Fruit fly (Drosophila melanogaster) whole organism: Measurements from ENCODE around the gene CG11052.

Source experiments
- CG8478 ChIP-seq: fragments of >200 bp; optimal IDR thresholded peaks from 2 replicates; lab custom pipeline; 2018; ENCODE audit warnings: inconsistent platforms
- Dll ChIP-seq: fragments of >200 bp; optimal IDR thresholded peaks from 2 replicates; lab custom pipeline; 2017
- EcR ChIP-seq, 2 experiments: fragments of >200 bp; optimal IDR thresholded peaks; 2 replicates each; lab custom pipeline; 2017; ENCODE audit warnings: missing biosample characterization in 2 of 2, missing genetic modification characterization in 2 of 2, missing genetic modification reagents in 2 of 2
- pan ChIP-seq: fragments of >200 bp; optimal IDR thresholded peaks from 2 replicates; lab custom pipeline; 2017
- psq ChIP-seq: fragments of >200 bp; optimal IDR thresholded peaks from 2 replicates; lab custom pipeline; 2017
- usp ChIP-seq: fragments of >200 bp; optimal IDR thresholded peaks from 2 replicates; lab custom pipeline; 2017; ENCODE audit warnings: missing biosample characterization, missing genetic modification characterization, mixed read lengths

The CG11052 gene

dm6 chr3R:7990799-7991423 lies 18.2 kb downstream of the CG11052 start:
- TF ChIP-seq Dll (no peak), psq (lab: Kevin White, UChicago) (no peak), pan (lab: Kevin White, UChicago) (no peak)

- TF ChIP-seq psq (lab: Kevin White, UChicago) (no peak), CG8478 (lab: Kevin White, UChicago) (no peak), EcR (GFP tag; optimal IDR thresholded peaks at IDR 0.05; lab: Kevin White, UChicago) (no peak), pan (lab: Kevin White, UChicago) (no peak), usp (GFP tag; lab: Kevin White, UChicago) (no peak), Dll (no peak)
These were observed 18.8 kb downstream of the CG11052 start for dm6 chr3R:7990257-7990656.

- no peak for TF ChIP-seq CG8478 (lab: Kevin White, UChicago)
- no peak for TF ChIP-seq pan (lab: Kevin White, UChicago)
- TF ChIP-seq EcR (GFP tag; optimal IDR thresholded peaks at IDR 0.05; lab: Kevin White, UChicago): no peak
- no peak for TF ChIP-seq Dll
- TF ChIP-seq psq (lab: Kevin White, UChicago): no peak
- no peak for TF ChIP-seq usp (GFP tag; lab: Kevin White, UChicago)
These were observed 27.7 kb downstream of the CG11052 start for dm6 chr3R:7981396-7981795.

DNA sequence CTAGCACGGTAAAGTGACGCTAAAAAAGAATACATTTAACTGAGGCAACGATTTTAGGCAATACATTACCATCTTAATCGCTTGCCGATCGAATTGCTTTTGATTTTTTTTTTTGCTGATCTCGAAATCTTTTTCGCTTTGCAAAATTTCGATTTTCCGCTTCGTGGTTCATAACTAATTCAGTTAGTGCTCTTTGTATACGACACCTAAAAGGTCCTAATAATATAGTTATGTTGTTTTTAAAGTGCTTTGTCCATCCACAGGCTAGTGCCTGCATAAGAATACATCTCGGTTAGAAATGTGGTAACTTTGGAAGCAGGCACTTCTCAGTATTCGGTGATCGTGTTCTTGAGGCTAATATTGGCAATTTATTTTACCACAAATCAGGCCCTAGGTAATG lies 28.9 kb downstream of the CG11052 start, which contains the start of gene Sfp84E:
Gene Sfp84E, minus strand, starts transcription at position 101 of the 400 bp plus-strand sequence.
- TF ChIP-seq EcR (GFP tag; optimal IDR thresholded peaks at IDR 0.05; lab: Kevin White, UChicago): no peak
- no peak for TF ChIP-seq psq (lab: Kevin White, UChicago)
- TF ChIP-seq Dll: no peak
- no peak for TF ChIP-seq usp (GFP tag; lab: Kevin White, UChicago)
- TF ChIP-seq CG8478 (lab: Kevin White, UChicago): no peak
- no peak for TF ChIP-seq pan (lab: Kevin White, UChicago)

DNA sequence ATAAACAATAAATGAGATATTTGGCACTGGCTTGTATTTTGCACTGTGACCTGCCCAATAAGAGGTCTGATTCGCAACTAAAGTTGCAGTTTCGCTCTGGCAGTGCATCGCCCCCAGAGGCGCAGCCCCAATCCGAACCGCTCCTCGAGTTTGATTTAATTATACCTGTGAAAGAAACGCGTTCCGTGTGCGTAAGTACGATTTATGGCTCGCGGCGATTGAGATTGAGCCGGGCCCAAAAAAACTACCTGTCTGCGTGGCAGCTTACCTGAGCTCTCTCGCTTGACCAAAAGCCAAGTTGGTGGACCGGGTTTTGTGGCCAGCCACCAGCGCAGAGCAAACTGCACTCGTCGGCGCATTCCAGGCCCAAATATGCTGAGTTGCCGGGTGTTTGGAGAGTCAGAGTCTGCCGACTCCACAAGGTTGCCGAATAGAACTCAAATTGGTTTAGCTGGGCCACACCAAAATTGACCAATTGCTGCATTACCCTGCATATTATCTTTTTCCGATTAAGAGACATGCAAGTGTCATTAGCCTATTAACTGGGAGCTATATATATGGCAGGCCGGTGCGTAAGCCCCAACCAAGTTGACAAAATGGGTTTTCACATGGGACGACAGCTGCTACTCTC lies 30.6 kb downstream of the CG11052 start, which contains the start of the genes CD98hc and Os-C:
Gene CD98hc, minus strand, starts transcription at position 50 of the 631 bp plus-strand sequence.
Gene Os-C, plus strand, starts transcription at position 581 of the 631 bp plus-strand sequence.
- no peak for TF ChIP-seq CG8478 (lab: Kevin White, UChicago)
- no peak for TF ChIP-seq psq (lab: Kevin White, UChicago)
- no peak for TF ChIP-seq EcR (GFP tag; optimal IDR thresholded peaks at IDR 0.05; lab: Kevin White, UChicago)
- TF ChIP-seq usp (GFP tag; lab: Kevin White, UChicago): no peak
- no peak for TF ChIP-seq Dll
- TF ChIP-seq pan (lab: Kevin White, UChicago): no peak

- no peak for TF ChIP-seq psq (lab: Kevin White, UChicago)
- no peak for TF ChIP-seq EcR (GFP tag; optimal IDR thresholded peaks at IDR 0.05; lab: Kevin White, UChicago)
- TF ChIP-seq Dll: no peak
- no peak for TF ChIP-seq usp (GFP tag; lab: Kevin White, UChicago)
- TF ChIP-seq pan (lab: Kevin White, UChicago): no peak
- TF ChIP-seq CG8478 (lab: Kevin White, UChicago): no peak
These were observed 31.8 kb downstream of the CG11052 start for dm6 chr3R:7977011-7977925.

DNA sequence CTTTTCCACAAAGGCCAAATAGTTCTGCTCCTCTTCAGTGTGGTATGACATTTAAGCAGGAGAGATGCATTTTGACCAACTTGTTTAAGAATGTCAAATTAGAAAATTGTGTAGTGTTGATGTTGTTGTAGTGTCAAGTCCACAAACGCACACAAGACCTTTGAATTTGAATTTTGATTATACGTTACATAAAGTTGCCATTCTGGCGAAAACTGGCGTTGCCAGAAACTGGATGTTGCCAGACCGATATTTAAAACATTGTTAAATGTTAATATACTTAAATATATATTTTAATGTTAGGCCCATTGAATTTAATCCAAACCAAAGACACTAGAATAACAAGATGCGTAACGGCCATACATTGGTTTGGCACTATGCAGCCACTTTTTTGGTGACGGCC lies 36.0 kb downstream of the CG11052 start:
- TF ChIP-seq pan (lab: Kevin White, UChicago): no peak
- no peak for TF ChIP-seq EcR (GFP tag; optimal IDR thresholded peaks at IDR 0.05; lab: Kevin White, UChicago)
- no peak for TF ChIP-seq usp (GFP tag; lab: Kevin White, UChicago)
- no peak for TF ChIP-seq Dll
- no peak for TF ChIP-seq psq (lab: Kevin White, UChicago)
- no peak for TF ChIP-seq CG8478 (lab: Kevin White, UChicago)

DNA sequence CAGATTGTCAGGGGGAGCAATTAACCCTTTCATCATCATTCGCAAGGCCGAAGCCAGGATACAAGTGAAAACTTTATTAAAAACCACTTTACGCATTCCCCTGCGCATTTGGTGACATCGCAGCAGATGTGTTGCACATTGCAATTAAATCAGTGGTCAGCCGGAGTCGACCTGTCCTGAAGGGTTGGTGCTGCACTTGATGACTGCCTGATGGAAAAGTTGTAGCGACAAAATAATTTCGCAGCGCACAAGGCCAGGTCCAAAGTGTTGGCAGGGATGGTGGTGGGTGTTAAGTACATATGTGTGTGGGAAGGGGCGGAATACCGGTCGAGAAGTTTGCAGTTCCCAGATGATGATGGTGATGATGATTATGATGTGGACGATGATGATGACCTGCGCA lies 36.9 kb downstream of the CG11052 start:
- no peak for TF ChIP-seq usp (GFP tag; lab: Kevin White, UChicago)

DNA sequence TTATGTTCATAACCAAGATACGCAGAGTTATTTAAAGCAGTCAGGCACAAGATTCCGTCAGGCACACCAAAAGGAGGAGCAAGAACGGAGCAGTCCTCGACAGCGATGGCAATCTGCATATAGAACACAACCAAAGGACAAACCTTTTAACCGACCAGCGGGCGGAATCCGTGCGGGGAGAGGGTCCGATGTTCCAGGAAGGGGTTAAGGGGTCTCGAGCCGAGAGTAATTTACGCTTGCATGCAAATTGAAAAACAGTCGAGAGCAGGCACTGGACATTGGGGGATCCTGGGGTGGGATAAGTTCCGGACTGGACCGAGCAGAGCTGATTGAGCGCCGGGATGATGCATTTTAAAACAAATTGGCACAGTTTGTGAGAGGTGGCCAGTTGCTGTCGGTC lies 38.5 kb downstream of the CG11052 start:
- TF ChIP-seq Dll: peak; percentile 3
- no peak for TF ChIP-seq pan (lab: Kevin White, UChicago)

- no peak for TF ChIP-seq usp (GFP tag; lab: Kevin White, UChicago)
These were observed 39.4 kb downstream of the CG11052 start for dm6 chr3R:7969702-7970175.

dm6 chr3R:7968958-7969701 lies 40.0 kb downstream of the CG11052 start:
- TF ChIP-seq CG8478 (lab: Kevin White, UChicago): no peak
- no peak for TF ChIP-seq psq (lab: Kevin White, UChicago)
- no peak for TF ChIP-seq Dll
- TF ChIP-seq pan (lab: Kevin White, UChicago): no peak
